Worm (Caenorhabditis elegans) whole organism, L3 larva: ENCODE results near the gene sru-8.

Experiments
- R02D3.7 ChIP-seq: fragments of 150-350 bp; optimal IDR thresholded peaks from 2 replicates; lab custom pipeline; 2014; ENCODE audit warnings: missing biosample characterization, missing genetic modification characterization
- ceh-16 ChIP-seq: sonication (generic microtip); optimal IDR thresholded peaks from 2 replicates; lab custom pipeline; 2017; ENCODE audit warnings: missing biosample characterization, missing genetic modification characterization
- ceh-28 ChIP-seq: fragments of 150-350 bp; optimal IDR thresholded peaks from 2 replicates; lab custom pipeline; 2014; ENCODE audit warnings: missing biosample characterization, missing genetic modification reagents, missing genetic modification characterization
- ceh-9 ChIP-seq: sonication (generic microtip); optimal IDR thresholded peaks from 2 replicates; lab custom pipeline; 2018; ENCODE audit warnings: missing biosample characterization, missing genetic modification characterization
- daf-12 ChIP-seq: fragments of 150-350 bp; optimal IDR thresholded peaks from 2 replicates; lab custom pipeline; 2014; ENCODE audit warnings: missing biosample characterization, missing genetic modification reagents, missing genetic modification characterization
- egl-27 ChIP-seq: sonication (generic microtip); optimal IDR thresholded peaks from 4 replicates; lab custom pipeline; 2017; ENCODE audit warnings: missing biosample characterization, missing genetic modification reagents, missing genetic modification characterization
- elt-2 ChIP-seq: sonication (generic microtip); optimal IDR thresholded peaks from 2 replicates; lab custom pipeline; 2016; ENCODE audit warnings: missing genetic modification reagents, mild to moderate bottlenecking, missing genetic modification characterization, missing compliant biosample characterization
- fkh-10 ChIP-seq: sonication (generic microtip); optimal IDR thresholded peaks from 2 replicates; lab custom pipeline; 2017; ENCODE audit warnings: missing biosample characterization, missing genetic modification reagents, missing genetic modification characterization
- fkh-2 ChIP-seq: fragments of 150-350 bp; optimal IDR thresholded peaks from 2 replicates; lab custom pipeline; 2014; ENCODE audit warnings: missing biosample characterization, missing genetic modification reagents, missing genetic modification characterization
- fos-1 ChIP-seq: fragments of 150-350 bp; optimal IDR thresholded peaks from 2 replicates; lab custom pipeline; 2014; ENCODE audit warnings: missing biosample characterization, missing genetic modification characterization
- jun-1 ChIP-seq: fragments of 150-350 bp; optimal IDR thresholded peaks from 2 replicates; lab custom pipeline; 2014; ENCODE audit warnings: missing biosample characterization, missing genetic modification reagents, missing genetic modification characterization
- lin-39 ChIP-seq: fragments of 150-350 bp; optimal IDR thresholded peaks from 2 replicates; lab custom pipeline; 2018; ENCODE audit warnings: missing biosample characterization, missing genetic modification reagents, missing genetic modification characterization
- lsy-12 ChIP-seq: sonication (generic microtip); optimal IDR thresholded peaks from 2 replicates; lab custom pipeline; 2016; ENCODE audit warnings: mild to moderate bottlenecking, missing genetic modification characterization, missing compliant biosample characterization
- mml-1 ChIP-seq: fragments of 150-350 bp; sonication (generic microtip); optimal IDR thresholded peaks from 3 replicates; lab custom pipeline; 2014; ENCODE audit warnings: missing biosample characterization, missing genetic modification characterization
- nfya-1 ChIP-seq: sonication (generic microtip); optimal IDR thresholded peaks from 2 replicates; lab custom pipeline; 2017; ENCODE audit warnings: missing genetic modification characterization, mild to moderate bottlenecking, missing compliant biosample characterization, antibody characterized with exemption, moderate library complexity; ENCODE audit not compliant: insufficient read depth
- nhr-23 ChIP-seq: fragments of 150-350 bp; optimal IDR thresholded peaks from 2 replicates; lab custom pipeline; 2014; ENCODE audit warnings: missing biosample characterization, missing genetic modification reagents, missing genetic modification characterization
- nhr-237 ChIP-seq: fragments of 150-350 bp; optimal IDR thresholded peaks from 2 replicates; lab custom pipeline; 2014; ENCODE audit warnings: missing biosample characterization, missing genetic modification characterization
- nhr-28 ChIP-seq: fragments of 150-350 bp; optimal IDR thresholded peaks from 2 replicates; lab custom pipeline; 2014; ENCODE audit warnings: missing biosample characterization, missing genetic modification characterization
- nhr-67 ChIP-seq: fragments of 150-350 bp; optimal IDR thresholded peaks from 2 replicates; lab custom pipeline; 2014; ENCODE audit warnings: missing biosample characterization, missing genetic modification characterization
- nhr-77 ChIP-seq: fragments of 150-350 bp; optimal IDR thresholded peaks from 2 replicates; lab custom pipeline; 2014; ENCODE audit warnings: missing biosample characterization, missing genetic modification characterization
- pha-4 ChIP-seq: fragments of 150-350 bp; optimal IDR thresholded peaks from 2 replicates; lab custom pipeline; 2014; ENCODE audit warnings: missing biosample characterization, missing genetic modification reagents, missing genetic modification characterization
- pqm-1 ChIP-seq: fragments of 150-350 bp; optimal IDR thresholded peaks from 2 replicates; lab custom pipeline; 2017; ENCODE audit warnings: missing biosample characterization, missing genetic modification characterization, inconsistent platforms
- sea-2 ChIP-seq: fragments of 150-350 bp; sonication (generic microtip); optimal IDR thresholded peaks from 4 replicates; lab custom pipeline; 2014; ENCODE audit warnings: missing biosample characterization, missing genetic modification reagents, missing genetic modification characterization
- skn-1 ChIP-seq: fragments of 150-350 bp; optimal IDR thresholded peaks from 2 replicates; lab custom pipeline; 2014; ENCODE audit warnings: missing biosample characterization, missing genetic modification characterization
- snpc-4 ChIP-seq: fragments of 150-350 bp; optimal IDR thresholded peaks from 2 replicates; lab custom pipeline; 2014; ENCODE audit warnings: missing biosample characterization, missing genetic modification characterization
- unc-39 ChIP-seq: sonication (generic microtip); optimal IDR thresholded peaks from 4 replicates; lab custom pipeline; 2017; ENCODE audit warnings: missing biosample characterization, missing genetic modification characterization
- unc-62 ChIP-seq: fragments of 150-350 bp; sonication (generic microtip); optimal IDR thresholded peaks from 4 replicates; lab custom pipeline; 2014; ENCODE audit warnings: missing biosample characterization, missing genetic modification reagents, missing genetic modification characterization
- zag-1 ChIP-seq: fragments of 150-350 bp; optimal IDR thresholded peaks from 2 replicates; lab custom pipeline; 2014; ENCODE audit warnings: missing biosample characterization, missing genetic modification characterization

The sru-8 gene

DNA sequence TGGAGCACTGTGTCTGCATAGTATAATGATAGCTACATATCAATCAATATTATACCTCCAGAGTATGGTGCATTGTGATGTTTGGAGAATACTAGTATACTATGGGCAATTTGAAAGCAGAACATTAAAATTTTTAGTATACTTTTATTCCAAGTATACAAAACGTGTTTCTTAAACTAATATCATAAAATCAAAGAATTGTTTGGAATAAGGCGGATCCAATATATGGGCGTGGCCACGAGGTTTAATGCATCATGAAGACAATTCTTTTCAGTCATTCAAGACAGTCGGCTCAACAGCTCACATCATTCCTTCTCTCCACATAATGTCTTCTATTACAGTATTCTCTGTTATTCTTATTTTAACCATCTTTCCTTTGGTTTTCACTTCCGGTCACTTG is 36.2 kb downstream of the sru-8 start, which contains the start of gene sdz-31:
Gene sdz-31, plus strand, starts transcription at position 301 of the 400 bp plus-strand sequence.
- TF ChIP-seq nhr-77 (no peak), nhr-237 (no peak), nhr-67 (no peak), R02D3.7 (tag; lab: Kevin White, UChicago) (no peak), ceh-16 (tag; lab: Kevin White, UChicago) (no peak), zag-1 (tag; lab: Kevin White, UChicago) (no peak), jun-1 (no peak), sea-2 (GFP tag; lab: Kevin White, UChicago) (no peak), fkh-2 (tag; lab: Kevin White, UChicago) (no peak), nhr-23 (tag; lab: Kevin White, UChicago) (no peak), fkh-10 (GFP tag; lab: Kevin White, UChicago) (no peak), egl-27 (no peak), ceh-9 (tag; lab: Kevin White, UChicago) (no peak), lin-39 (no peak), fos-1 (no peak), pha-4 (no peak), mml-1 (no peak), lsy-12 (no peak), unc-62 (no peak), snpc-4 (tag; lab: Kevin White, UChicago) (no peak)
- TF ChIP-seq, all 47 proteins: peak for 0

DNA sequence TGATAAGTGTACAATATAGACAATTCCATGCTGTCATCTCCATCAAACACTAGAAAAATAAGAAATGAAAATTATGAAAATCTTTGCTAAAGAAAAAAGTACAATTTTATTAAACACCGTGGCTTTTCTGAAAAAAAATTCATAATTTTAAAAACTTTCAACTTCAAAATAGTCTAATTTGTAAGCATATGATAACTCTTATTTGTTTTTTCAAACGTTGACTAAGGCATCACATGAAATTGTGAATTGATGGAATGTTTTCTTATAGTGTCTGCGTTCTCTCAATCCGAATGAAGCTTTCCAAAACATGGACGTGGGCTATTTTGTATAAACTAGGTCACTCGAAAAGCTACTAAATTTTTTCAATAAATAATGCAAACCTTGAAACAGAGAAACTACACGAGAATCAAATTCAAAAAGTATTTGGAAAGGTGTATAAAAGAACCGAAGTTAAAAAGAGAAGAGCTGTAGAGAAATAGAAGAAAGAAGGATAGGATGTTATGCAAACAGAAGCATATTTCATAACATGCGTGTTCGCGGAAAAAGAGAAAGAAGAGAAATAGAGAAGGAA is 42.3 kb downstream of the sru-8 start, which contains the start of gene clp-9:
Gene clp-9, minus strand, starts transcription at position 51 of the 571 bp plus-strand sequence.
- TF ChIP-seq pha-4: peak; percentile 40
- no peak for TF ChIP-seq nhr-237
- TF ChIP-seq fkh-2 (tag; lab: Kevin White, UChicago): no peak
- peak; percentile 39 for TF ChIP-seq nhr-23 (tag; lab: Kevin White, UChicago)

DNA sequence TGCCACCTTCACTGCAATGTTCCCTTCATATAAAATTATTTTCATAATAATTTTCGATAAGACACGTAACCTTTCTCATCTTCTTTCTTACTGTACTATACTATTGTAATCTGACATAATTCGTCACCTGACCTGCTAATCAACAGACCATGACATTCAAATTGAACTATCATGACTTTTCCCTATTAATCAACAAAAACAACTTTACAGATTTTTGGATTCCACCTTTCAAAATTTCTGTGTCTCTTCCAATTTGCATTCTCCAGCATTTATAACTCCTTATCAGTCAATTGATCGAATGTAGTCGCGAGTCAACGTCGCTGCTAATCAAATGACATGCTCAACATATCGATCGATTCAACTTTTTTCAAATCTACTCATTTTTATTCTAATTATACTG is 46.0 kb downstream of the sru-8 start, which contains the start of gene fshr-1:
Gene fshr-1, plus strand, starts transcription at position 209 of the 400 bp plus-strand sequence.
- TF ChIP-seq daf-12 (tag; lab: Kevin White, UChicago) (no peak), unc-39 (tag; lab: Kevin White, UChicago) (no peak), jun-1 (peak; percentile 1), fkh-2 (tag; lab: Kevin White, UChicago) (no peak), unc-62 (no peak), nhr-28 (no peak), ceh-9 (tag; lab: Kevin White, UChicago) (no peak), nfya-1 (no peak), skn-1 (tag; lab: Kevin White, UChicago) (peak; percentile 47), ceh-28 (tag; lab: Kevin White, UChicago) (peak; percentile 14), elt-2 (tag; lab: Kevin White, UChicago) (peak; percentile 86), pqm-1 (peak; percentile 66), pha-4 (peak; percentile 45)
